Worm (Caenorhabditis elegans) whole organism, mixed stage, embryonic: ENCODE data around the gene F26C11.4.

Experiments
- M03D4.4 ChIP-seq: sonication (generic microtip); optimal IDR thresholded peaks from 2 replicates; lab custom pipeline; 2017; ENCODE audit warnings: mild to moderate bottlenecking, missing genetic modification characterization, missing compliant biosample characterization
- bed-3 ChIP-seq: fragments of 200-800 bp; sonication (Bioruptor generic); optimal IDR thresholded peaks from 3 replicates; lab custom pipeline; 2018; ENCODE audit warnings: mild to moderate bottlenecking, missing genetic modification characterization, moderate library complexity, missing compliant biosample characterization
- blmp-1 ChIP-seq: fragments of 150-350 bp; optimal IDR thresholded peaks from 2 replicates; lab custom pipeline; 2014; ENCODE audit warnings: missing biosample characterization, missing genetic modification characterization
- ceh-39 ChIP-seq: fragments of 150-350 bp; optimal IDR thresholded peaks from 2 replicates; lab custom pipeline; 2014; ENCODE audit warnings: missing biosample characterization, missing genetic modification characterization
- ceh-43 ChIP-seq: fragments of 200-800 bp; sonication (Bioruptor generic); optimal IDR thresholded peaks from 2 replicates; lab custom pipeline; 2018; ENCODE audit warnings: mild to moderate bottlenecking, missing genetic modification characterization, moderate library complexity, missing compliant biosample characterization
- ceh-83 ChIP-seq: fragments of 200-800 bp; sonication (Bioruptor generic); optimal IDR thresholded peaks from 2 replicates; lab custom pipeline; 2018; ENCODE audit warnings: mild to moderate bottlenecking, missing genetic modification characterization, missing compliant biosample characterization
- ces-1 ChIP-seq: fragments of 150-350 bp; optimal IDR thresholded peaks from 2 replicates; lab custom pipeline; 2014; ENCODE audit warnings: missing biosample characterization, missing genetic modification reagents, missing genetic modification characterization
- cnd-1 ChIP-seq: fragments of 200-800 bp; sonication (Bioruptor generic); optimal IDR thresholded peaks from 2 replicates; lab custom pipeline; 2018; ENCODE audit warnings: mild to moderate bottlenecking, missing genetic modification characterization, missing compliant biosample characterization
- drap-1 ChIP-seq: fragments of 200-800 bp; sonication (Bioruptor generic); optimal IDR thresholded peaks from 3 replicates; lab custom pipeline; 2018; ENCODE audit warnings: mild to moderate bottlenecking, missing genetic modification characterization, missing compliant biosample characterization
- elt-1 ChIP-seq: sonication (generic microtip); optimal IDR thresholded peaks from 2 replicates; lab custom pipeline; 2017; ENCODE audit warnings: missing genetic modification characterization, mild to moderate bottlenecking, missing compliant biosample characterization, antibody characterized with exemption, moderate library complexity, borderline replicate concordance; ENCODE audit not compliant: insufficient read depth
- elt-3 ChIP-seq: fragments of 150-350 bp; optimal IDR thresholded peaks from 2 replicates; lab custom pipeline; 2014; ENCODE audit warnings: missing biosample characterization, missing genetic modification characterization
- flh-1 ChIP-seq: fragments of 200-800 bp; sonication (Bioruptor generic); optimal IDR thresholded peaks from 2 replicates; lab custom pipeline; 2018; ENCODE audit warnings: mild to moderate bottlenecking, missing genetic modification characterization, moderate library complexity, missing compliant biosample characterization
- ham-2 ChIP-seq: fragments of 200-800 bp; sonication (Bioruptor generic); optimal IDR thresholded peaks from 2 replicates; lab custom pipeline; 2018; ENCODE audit warnings: mild to moderate bottlenecking, missing genetic modification characterization, missing compliant biosample characterization
- hlh-1 ChIP-seq: fragments of 150-350 bp; optimal IDR thresholded peaks from 2 replicates; lab custom pipeline; 2014; ENCODE audit warnings: missing biosample characterization, missing genetic modification reagents, missing genetic modification characterization
- lin-13 ChIP-seq: fragments of 150-350 bp; optimal IDR thresholded peaks from 2 replicates; lab custom pipeline; 2014; ENCODE audit warnings: missing biosample characterization, missing genetic modification characterization
- lin-32 ChIP-seq: fragments of 200-800 bp; sonication (Bioruptor generic); optimal IDR thresholded peaks from 2 replicates; lab custom pipeline; 2018; ENCODE audit warnings: mild to moderate bottlenecking, missing genetic modification characterization, missing compliant biosample characterization
- mab-5 ChIP-seq: fragments of 150-350 bp; optimal IDR thresholded peaks from 2 replicates; lab custom pipeline; 2014; ENCODE audit warnings: missing biosample characterization, missing genetic modification characterization
- mep-1 ChIP-seq: fragments of 150-350 bp; optimal IDR thresholded peaks from 2 replicates; lab custom pipeline; 2017; ENCODE audit warnings: missing biosample characterization, missing genetic modification reagents, missing genetic modification characterization, inconsistent platforms
- mls-2 ChIP-seq: sonication (generic microtip); optimal IDR thresholded peaks from 2 replicates; lab custom pipeline; 2016; ENCODE audit warnings: mild to moderate bottlenecking, missing genetic modification characterization, moderate library complexity, missing compliant biosample characterization
- nhr-12 ChIP-seq: fragments of 150-350 bp; optimal IDR thresholded peaks from 2 replicates; lab custom pipeline; 2014; ENCODE audit warnings: missing biosample characterization, missing genetic modification characterization
- nhr-2 ChIP-seq: fragments of 150-350 bp; optimal IDR thresholded peaks from 2 replicates; lab custom pipeline; 2014; ENCODE audit warnings: missing biosample characterization, missing genetic modification characterization
- nhr-237 ChIP-seq: fragments of 150-350 bp; optimal IDR thresholded peaks from 2 replicates; lab custom pipeline; 2014; ENCODE audit warnings: missing biosample characterization, missing genetic modification characterization
- nhr-28 ChIP-seq: fragments of 150-350 bp; optimal IDR thresholded peaks from 2 replicates; lab custom pipeline; 2014; ENCODE audit warnings: missing biosample characterization, missing genetic modification characterization
- nhr-76 ChIP-seq: sonication (generic microtip); optimal IDR thresholded peaks from 2 replicates; lab custom pipeline; 2017; ENCODE audit warnings: missing biosample characterization, missing genetic modification characterization
- pha-4 ChIP-seq: fragments of 150-350 bp; optimal IDR thresholded peaks from 2 replicates; lab custom pipeline; 2018; ENCODE audit warnings: missing biosample characterization, missing genetic modification reagents, missing genetic modification characterization
- snpc-4 ChIP-seq: fragments of 150-350 bp; optimal IDR thresholded peaks from 2 replicates; lab custom pipeline; 2014; ENCODE audit warnings: missing biosample characterization, missing genetic modification characterization
- sptf-1 ChIP-seq: sonication (generic microtip); optimal IDR thresholded peaks from 2 replicates; lab custom pipeline; 2017; ENCODE audit warnings: mild to moderate bottlenecking, missing genetic modification characterization, moderate library complexity, missing compliant biosample characterization
- unc-120 ChIP-seq: sonication (generic microtip); optimal IDR thresholded peaks from 2 replicates; lab custom pipeline; 2017; ENCODE audit warnings: missing genetic modification characterization, missing compliant biosample characterization; ENCODE audit not compliant: poor library complexity, severe bottlenecking
- unc-39 ChIP-seq: fragments of 150-350 bp; optimal IDR thresholded peaks from 2 replicates; lab custom pipeline; 2014; ENCODE audit warnings: missing biosample characterization, missing genetic modification characterization
- unc-62 ChIP-seq: fragments of 150-350 bp; optimal IDR thresholded peaks from 2 replicates; lab custom pipeline; 2014; ENCODE audit warnings: missing biosample characterization, missing genetic modification reagents, missing genetic modification characterization
- zip-8 ChIP-seq: fragments of 150-350 bp; optimal IDR thresholded peaks from 2 replicates; lab custom pipeline; 2014; ENCODE audit warnings: missing biosample characterization, missing genetic modification characterization
- ztf-11 ChIP-seq: fragments of 150-350 bp; optimal IDR thresholded peaks from 2 replicates; lab custom pipeline; 2014; ENCODE audit warnings: missing biosample characterization, missing genetic modification characterization

Gene F26C11.4

DNA sequence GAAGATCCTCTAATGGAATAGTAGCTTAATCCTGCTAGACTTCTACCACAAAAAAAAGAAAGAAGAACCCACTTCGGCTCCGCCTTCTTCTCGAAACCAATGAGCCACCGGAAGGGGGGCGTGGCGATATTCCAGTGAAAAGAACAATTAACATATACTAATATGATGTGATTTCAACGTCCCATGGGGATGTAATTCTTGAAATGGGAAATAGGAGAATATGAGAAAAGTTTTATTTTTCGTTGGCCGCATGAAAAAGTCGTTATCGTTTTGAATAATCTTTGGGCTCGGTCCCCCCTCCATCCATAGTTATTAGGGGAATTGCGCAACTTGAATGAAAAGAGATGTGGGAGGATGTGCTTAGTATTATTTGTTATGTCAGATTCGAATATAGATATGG lies 15.8 kb downstream of the F26C11.4 start, which contains the start of gene unc-4:
Gene unc-4, minus strand, starts transcription at position 101 of the 400 bp plus-strand sequence.
- TF ChIP-seq snpc-4 (tag; lab: Kevin White, UChicago) (no peak), mab-5 (no peak), nhr-12 (tag; lab: Kevin White, UChicago) (no peak), blmp-1 (tag; lab: Kevin White, UChicago) (no peak), unc-120 (no peak), zip-8 (tag; lab: Kevin White, UChicago) (no peak), elt-3 (tag; lab: Kevin White, UChicago) (no peak), ces-1 (GFP tag; lab: Kevin White, UChicago) (no peak), bed-3 (GFP tag; lab: Kevin White, UChicago) (no peak), unc-62 (GFP tag; lab: Kevin White, UChicago) (no peak), M03D4.4 (no peak), ceh-83 (GFP tag; lab: Kevin White, UChicago) (no peak), elt-1 (tag; lab: Kevin White, UChicago) (no peak), ztf-11 (tag; lab: Kevin White, UChicago) (no peak), drap-1 (GFP tag; lab: Kevin White, UChicago) (no peak), hlh-1 (tag; lab: Kevin White, UChicago) (no peak), pha-4 (tag; lab: Kevin White, UChicago) (no peak)

DNA sequence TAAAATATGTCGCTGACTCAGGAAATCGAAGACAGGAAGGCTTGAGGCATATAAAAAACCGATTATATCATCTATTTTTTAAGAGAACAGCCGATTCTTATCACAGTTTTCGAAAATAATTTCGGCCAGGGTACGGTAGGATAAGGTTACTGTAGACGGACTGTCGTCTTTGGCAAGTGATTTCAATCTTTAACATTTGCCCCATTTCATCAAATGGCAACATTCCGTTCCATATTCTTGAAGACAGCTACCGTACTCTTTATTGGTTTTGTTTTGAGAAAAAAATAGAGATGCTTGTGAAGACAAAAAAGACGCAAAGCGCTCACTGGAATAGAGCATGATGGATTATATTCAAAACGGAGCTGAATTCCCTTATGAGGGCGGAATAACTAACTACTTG lies 17.3 kb downstream of the F26C11.4 start:
- TF ChIP-seq zip-8 (tag; lab: Kevin White, UChicago) (no peak), elt-3 (tag; lab: Kevin White, UChicago) (no peak), ces-1 (GFP tag; lab: Kevin White, UChicago) (no peak), unc-39 (tag; lab: Kevin White, UChicago) (no peak), ceh-43 (no peak), nhr-12 (tag; lab: Kevin White, UChicago) (no peak), M03D4.4 (no peak), nhr-76 (tag; lab: Kevin White, UChicago) (no peak), nhr-237 (no peak), drap-1 (GFP tag; lab: Kevin White, UChicago) (no peak), flh-1 (GFP tag; lab: Kevin White, UChicago) (no peak), mab-5 (no peak), ztf-11 (tag; lab: Kevin White, UChicago) (no peak)

DNA sequence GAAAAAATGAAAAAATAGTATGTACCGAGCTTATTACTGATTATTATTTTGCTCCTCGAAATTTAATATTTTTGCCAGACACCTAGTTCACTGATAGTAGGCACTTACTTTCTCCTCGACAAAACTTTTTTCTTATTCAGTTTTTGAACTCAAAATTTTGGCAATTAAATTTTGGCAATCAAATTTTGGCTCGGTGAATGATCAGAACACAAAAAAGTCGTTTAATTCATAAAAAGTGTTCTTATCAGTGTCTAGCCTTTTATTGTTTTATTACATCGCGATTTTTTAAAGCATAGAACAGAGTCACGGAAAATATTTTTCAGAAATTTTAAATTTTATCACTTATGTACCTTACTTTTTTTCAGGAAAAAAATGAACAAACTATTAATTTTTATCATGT lies 20.9 kb downstream of the F26C11.4 start:
- TF ChIP-seq nhr-12 (tag; lab: Kevin White, UChicago) (no peak), unc-39 (tag; lab: Kevin White, UChicago) (no peak), unc-120 (no peak), mab-5 (no peak), flh-1 (GFP tag; lab: Kevin White, UChicago) (no peak), mep-1 (tag; lab: Kevin White, UChicago) (no peak), ceh-83 (GFP tag; lab: Kevin White, UChicago) (no peak), ces-1 (GFP tag; lab: Kevin White, UChicago) (no peak), nhr-28 (tag; lab: Kevin White, UChicago) (no peak), nhr-237 (no peak), snpc-4 (tag; lab: Kevin White, UChicago) (no peak), sptf-1 (no peak), blmp-1 (tag; lab: Kevin White, UChicago) (no peak), mls-2 (tag; lab: Kevin White, UChicago) (no peak), ceh-39 (tag; lab: Kevin White, UChicago) (no peak), unc-62 (GFP tag; lab: Kevin White, UChicago) (no peak), ceh-43 (no peak)

DNA sequence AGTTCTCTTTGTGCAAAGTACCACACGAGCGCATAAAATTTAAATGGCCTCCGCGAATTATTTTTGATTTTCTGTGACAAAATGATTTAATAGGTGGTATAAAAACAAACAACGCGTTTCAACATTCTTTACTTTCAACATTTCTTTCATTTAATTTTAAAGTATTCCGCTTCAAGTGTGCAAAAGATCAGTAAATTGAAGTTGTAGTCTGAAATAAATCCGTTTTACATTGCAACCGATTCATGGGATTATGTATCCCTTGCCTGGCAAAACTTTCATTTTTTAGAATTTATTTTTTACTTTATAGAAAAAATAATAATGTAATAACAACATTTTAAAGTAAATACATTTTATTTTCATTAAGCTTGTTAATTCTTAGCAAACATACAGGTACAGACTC lies 21.6 kb downstream of the F26C11.4 start, which contains the start of gene F26C11.1:
Gene F26C11.1, plus strand, starts transcription at position 301 of the 400 bp plus-strand sequence.
- TF ChIP-seq mep-1 (tag; lab: Kevin White, UChicago): no peak
- TF ChIP-seq unc-39 (tag; lab: Kevin White, UChicago): no peak
- TF ChIP-seq snpc-4 (tag; lab: Kevin White, UChicago): no peak
- TF ChIP-seq pha-4 (tag; lab: Kevin White, UChicago): no peak
- TF ChIP-seq nhr-12 (tag; lab: Kevin White, UChicago): no peak
- no peak for TF ChIP-seq hlh-1 (tag; lab: Kevin White, UChicago)
- TF ChIP-seq nhr-2: no peak
- no peak for TF ChIP-seq ham-2
- TF ChIP-seq ces-1 (GFP tag; lab: Kevin White, UChicago): no peak
- TF ChIP-seq ztf-11 (tag; lab: Kevin White, UChicago): no peak
- no peak for TF ChIP-seq lin-32 (GFP tag; lab: Kevin White, UChicago)
- no peak for TF ChIP-seq nhr-237
- no peak for TF ChIP-seq ceh-83 (GFP tag; lab: Kevin White, UChicago)
- TF ChIP-seq mls-2 (tag; lab: Kevin White, UChicago): no peak
- TF ChIP-seq lin-13 (tag; lab: Kevin White, UChicago): no peak
- no peak for TF ChIP-seq unc-120
- TF ChIP-seq cnd-1 (tag; lab: Kevin White, UChicago): no peak
